Fruit fly (Drosophila melanogaster) whole organism: Measurements from ENCODE around the gene djl.

Experiments used
- Dll ChIP-seq: fragments of >200 bp; optimal IDR thresholded peaks from 2 replicates; lab custom pipeline; 2017
- pan ChIP-seq: fragments of >200 bp; optimal IDR thresholded peaks from 2 replicates; lab custom pipeline; 2017
- psq ChIP-seq: fragments of >200 bp; optimal IDR thresholded peaks from 2 replicates; lab custom pipeline; 2017
- usp ChIP-seq: fragments of >200 bp; optimal IDR thresholded peaks from 2 replicates; lab custom pipeline; 2017; ENCODE audit warnings: missing biosample characterization, missing genetic modification characterization, mixed read lengths

dm6 chr3R:7067092-7067491 lies 6.5 kb downstream of the djl start, which contains the start of the genes CG1105 and CG1965:
- no peak for TF ChIP-seq pan (lab: Kevin White, UChicago)
- TF ChIP-seq usp (GFP tag; lab: Kevin White, UChicago) = no peak
- no peak for TF ChIP-seq psq (lab: Kevin White, UChicago)
- no peak for TF ChIP-seq Dll (lab: Kevin White, UChicago)
